Worm (Caenorhabditis elegans) whole organism, L1 larva: ENCODE data around the gene dao-4.

Experiments
- C16A3.4 ChIP-seq: fragments of 150-350 bp; optimal IDR thresholded peaks from 2 replicates; lab custom pipeline; 2014; ENCODE audit warnings: missing biosample characterization, missing genetic modification characterization
- aha-1 ChIP-seq: fragments of 150-350 bp; optimal IDR thresholded peaks from 2 replicates; lab custom pipeline; 2014; ENCODE audit warnings: missing biosample characterization, missing genetic modification characterization
- alr-1 ChIP-seq: fragments of 200-800 bp; sonication (Bioruptor generic); optimal IDR thresholded peaks from 2 replicates; lab custom pipeline; 2018; ENCODE audit warnings: borderline replicate concordance, mild to moderate bottlenecking, missing genetic modification characterization, missing compliant biosample characterization
- aly-2 ChIP-seq: fragments of 150-350 bp; optimal IDR thresholded peaks from 2 replicates; lab custom pipeline; 2014; ENCODE audit warnings: missing biosample characterization, missing genetic modification characterization
- blmp-1 ChIP-seq: fragments of 150-350 bp; optimal IDR thresholded peaks from 2 replicates; lab custom pipeline; 2014; ENCODE audit warnings: missing biosample characterization, missing genetic modification characterization
- ceh-8 ChIP-seq: fragments of 200-800 bp; sonication (Bioruptor generic); optimal IDR thresholded peaks from 2 replicates; lab custom pipeline; 2018; ENCODE audit warnings: mild to moderate bottlenecking, missing genetic modification characterization, moderate library complexity, missing compliant biosample characterization
- ceh-82 ChIP-seq, 3 experiments: fragments of 150-350 bp in 1 of 3; sonication (generic microtip) in 2 of 3; optimal IDR thresholded peaks; 2 replicates each; lab custom pipeline; 2014 to 2017; ENCODE audit warnings: missing biosample characterization in 3 of 3, missing genetic modification characterization in 3 of 3
- ceh-88 ChIP-seq: fragments of 200-800 bp; sonication (Bioruptor generic); IDR thresholded peaks from 2 replicates; pipeline ENCODE4 v1.3.6; 2022; ENCODE audit warnings: missing genetic modification characterization, missing compliant biosample characterization
- ces-1 ChIP-seq: fragments of 150-350 bp; optimal IDR thresholded peaks from 2 replicates; lab custom pipeline; 2014; ENCODE audit warnings: missing biosample characterization, missing genetic modification reagents, missing genetic modification characterization
- dpl-1 ChIP-seq, 3 experiments: fragments of 150-350 bp in 2 of 3; sonication (generic microtip) in 1 of 3; optimal IDR thresholded peaks; 2 replicates each; lab custom pipeline; 2014 to 2017; ENCODE audit warnings: missing biosample characterization in 3 of 3, missing genetic modification characterization in 3 of 3, missing genetic modification reagents in 3 of 3
- dsc-1 ChIP-seq: sonication (generic microtip); optimal IDR thresholded peaks from 2 replicates; lab custom pipeline; 2016; ENCODE audit warnings: mild to moderate bottlenecking, missing genetic modification characterization, missing compliant biosample characterization
- egl-27 ChIP-seq, 2 experiments: fragments of 150-350 bp in 1 of 2; sonication (generic microtip); optimal IDR thresholded peaks; 3 replicates each; lab custom pipeline; 2017 to 2018; ENCODE audit warnings: missing biosample characterization in 2 of 2, missing genetic modification characterization in 2 of 2, missing genetic modification reagents in 2 of 2
- elt-2 ChIP-seq: sonication (generic microtip); optimal IDR thresholded peaks from 2 replicates; lab custom pipeline; 2016; ENCODE audit warnings: missing genetic modification characterization, mild to moderate bottlenecking, inconsistent platforms, missing compliant biosample characterization, missing genetic modification reagents
- elt-3 ChIP-seq, 6 experiments: fragments of 150-350 bp in 1 of 6; sonication (generic microtip); optimal IDR thresholded peaks; 2 replicates each; lab custom pipeline; 2017 to 2018; ENCODE audit warnings: missing biosample characterization in 6 of 6, missing genetic modification characterization in 6 of 6, inconsistent platforms in 1 of 6
- fkh-4 ChIP-seq: sonication (generic microtip); optimal IDR thresholded peaks from 2 replicates; lab custom pipeline; 2016; ENCODE audit warnings: missing compliant biosample characterization, missing genetic modification characterization, borderline replicate concordance
- fkh-8 ChIP-seq: sonication (generic microtip); optimal IDR thresholded peaks from 2 replicates; lab custom pipeline; 2016; ENCODE audit warnings: mild to moderate bottlenecking, missing genetic modification characterization, missing compliant biosample characterization
- fos-1 ChIP-seq: fragments of 150-350 bp; optimal IDR thresholded peaks from 2 replicates; lab custom pipeline; 2014; ENCODE audit warnings: missing biosample characterization, missing genetic modification characterization
- grh-1 ChIP-seq: fragments of 200-800 bp; sonication (Bioruptor generic); IDR thresholded peaks from 2 replicates; pipeline ENCODE4 v1.3.6; 2022; ENCODE audit warnings: missing genetic modification reagents, missing genetic modification characterization, missing compliant biosample characterization
- isw-1 ChIP-seq: fragments of 200-800 bp; sonication (Bioruptor generic); IDR thresholded peaks from 2 replicates; pipeline ENCODE4 v1.3.6; 2022; ENCODE audit warnings: missing genetic modification characterization, missing compliant biosample characterization
- jun-1 ChIP-seq: fragments of 150-350 bp; optimal IDR thresholded peaks from 2 replicates; lab custom pipeline; 2014; ENCODE audit warnings: missing biosample characterization, missing genetic modification reagents, missing genetic modification characterization
- lin-13 ChIP-seq: fragments of 150-350 bp; optimal IDR thresholded peaks from 2 replicates; lab custom pipeline; 2014; ENCODE audit warnings: missing biosample characterization, missing genetic modification reagents, missing genetic modification characterization
- lin-14 ChIP-seq: fragments of 200-800 bp; sonication (Bioruptor generic); optimal IDR thresholded peaks from 2 replicates; lab custom pipeline; 2018; ENCODE audit warnings: mild to moderate bottlenecking, missing genetic modification characterization, moderate library complexity, missing compliant biosample characterization
- lin-35 ChIP-seq, 2 experiments: fragments of 150-350 bp; optimal IDR thresholded peaks; 2 replicates each; lab custom pipeline; 2014; ENCODE audit warnings: missing biosample characterization in 2 of 2, missing genetic modification characterization in 2 of 2, missing genetic modification reagents in 2 of 2
- mab-9 ChIP-seq: fragments of 200-800 bp; sonication (Bioruptor generic); IDR thresholded peaks from 2 replicates; pipeline ENCODE4 v1.3.6; 2022; ENCODE audit warnings: missing genetic modification reagents, missing genetic modification characterization, missing compliant biosample characterization
- mdl-1 ChIP-seq, 2 experiments: fragments of 150-350 bp; optimal IDR thresholded peaks; 2 replicates each; lab custom pipeline; 2014 to 2017; ENCODE audit warnings: missing biosample characterization in 2 of 2, missing genetic modification characterization in 2 of 2, inconsistent platforms in 1 of 2
- mef-2 ChIP-seq: fragments of 150-350 bp; optimal IDR thresholded peaks from 2 replicates; lab custom pipeline; 2014; ENCODE audit warnings: missing biosample characterization, missing genetic modification characterization
- mep-1 ChIP-seq: fragments of 150-350 bp; optimal IDR thresholded peaks from 2 replicates; lab custom pipeline; 2014; ENCODE audit warnings: missing biosample characterization, missing genetic modification characterization
- nhr-19 ChIP-seq: fragments of 200-800 bp; sonication (Bioruptor generic); conservative IDR thresholded peaks from 2 replicates; pipeline ENCODE4 v1.3.6; 2022; ENCODE audit warnings: missing genetic modification characterization, missing compliant biosample characterization
- nhr-20 ChIP-seq: sonication (generic microtip); optimal IDR thresholded peaks from 2 replicates; lab custom pipeline; 2016; ENCODE audit warnings: mild to moderate bottlenecking, missing genetic modification characterization, missing compliant biosample characterization
- nhr-47 ChIP-seq: sonication (generic microtip); optimal IDR thresholded peaks from 2 replicates; lab custom pipeline; 2016; ENCODE audit warnings: mild to moderate bottlenecking, missing genetic modification characterization, moderate library complexity, missing compliant biosample characterization
- nhr-71 ChIP-seq: sonication (generic microtip); optimal IDR thresholded peaks from 2 replicates; lab custom pipeline; 2016; ENCODE audit warnings: mild to moderate bottlenecking, missing genetic modification characterization, moderate library complexity, missing compliant biosample characterization
- nhr-77 ChIP-seq: fragments of 150-350 bp; optimal IDR thresholded peaks from 2 replicates; lab custom pipeline; 2014; ENCODE audit warnings: missing biosample characterization, missing genetic modification characterization
- nhr-84 ChIP-seq: sonication (generic microtip); optimal IDR thresholded peaks from 2 replicates; lab custom pipeline; 2017; ENCODE audit warnings: missing biosample characterization, missing genetic modification characterization
- nhr-85 ChIP-seq: sonication (generic microtip); peaks from one replicate; lab custom pipeline; 2016; ENCODE audit warnings: missing genetic modification characterization, inconsistent platforms, missing compliant biosample characterization
- nhr-90 ChIP-seq: sonication (generic microtip); optimal IDR thresholded peaks from 2 replicates; lab custom pipeline; 2016; ENCODE audit warnings: mild to moderate bottlenecking, missing genetic modification characterization, missing compliant biosample characterization; ENCODE audit not compliant: poor library complexity
- pax-3 ChIP-seq: fragments of 200-800 bp; sonication (Bioruptor generic); optimal IDR thresholded peaks from 2 replicates; lab custom pipeline; 2018; ENCODE audit warnings: mild to moderate bottlenecking, missing genetic modification characterization, moderate library complexity, missing compliant biosample characterization
- pqm-1 ChIP-seq: sonication (generic microtip); optimal IDR thresholded peaks from 3 replicates; lab custom pipeline; 2017; ENCODE audit warnings: missing biosample characterization, missing genetic modification characterization
- skn-1 ChIP-seq: fragments of 150-350 bp; optimal IDR thresholded peaks from 2 replicates; lab custom pipeline; 2014; ENCODE audit warnings: missing biosample characterization, missing genetic modification characterization
- snu-23 ChIP-seq: sonication (generic microtip); optimal IDR thresholded peaks from 2 replicates; lab custom pipeline; 2016; ENCODE audit warnings: missing genetic modification characterization, missing compliant biosample characterization
- sox-4 ChIP-seq: sonication (generic microtip); optimal IDR thresholded peaks from 2 replicates; lab custom pipeline; 2016; ENCODE audit warnings: missing genetic modification characterization, missing compliant biosample characterization
- sptf-1 ChIP-seq: fragments of 150-350 bp; optimal IDR thresholded peaks from 2 replicates; lab custom pipeline; 2014; ENCODE audit warnings: missing biosample characterization, missing genetic modification characterization
- tbx-2 ChIP-seq: sonication (generic microtip); optimal IDR thresholded peaks from 2 replicates; lab custom pipeline; 2016; ENCODE audit warnings: missing genetic modification characterization, missing compliant biosample characterization
- unc-130 ChIP-seq: fragments of 150-350 bp; optimal IDR thresholded peaks from 2 replicates; lab custom pipeline; 2017; ENCODE audit warnings: missing biosample characterization, missing genetic modification characterization, inconsistent platforms
- unc-30 ChIP-seq: sonication (generic microtip); optimal IDR thresholded peaks from 2 replicates; lab custom pipeline; 2017; ENCODE audit warnings: missing biosample characterization, missing genetic modification characterization
- unc-62 ChIP-seq: fragments of 150-350 bp; optimal IDR thresholded peaks from 2 replicates; lab custom pipeline; 2014; ENCODE audit warnings: missing biosample characterization, missing genetic modification reagents, missing genetic modification characterization
- zag-1 ChIP-seq: fragments of 150-350 bp; optimal IDR thresholded peaks from 2 replicates; lab custom pipeline; 2014; ENCODE audit warnings: missing biosample characterization, missing genetic modification characterization
- zip-4 ChIP-seq: fragments of 200-800 bp; sonication (Bioruptor generic); optimal IDR thresholded peaks from 2 replicates; lab custom pipeline; 2018; ENCODE audit warnings: mild to moderate bottlenecking, missing genetic modification characterization, moderate library complexity, missing compliant biosample characterization
- ztf-11 ChIP-seq, 2 experiments: sonication (generic microtip); optimal IDR thresholded peaks; 2 replicates each; lab custom pipeline; 2016 to 2017; ENCODE audit warnings: missing genetic modification characterization in 2 of 2, missing biosample characterization in 1 of 2, missing compliant biosample characterization in 1 of 2
- ztf-4 ChIP-seq: fragments of 150-350 bp; optimal IDR thresholded peaks from 2 replicates; lab custom pipeline; 2014; ENCODE audit warnings: missing biosample characterization, missing genetic modification characterization

The dao-4 gene

ce11 chrX:10047325-10047724 lies 27.8 kb upstream of the dao-4 start, which contains the start of gene ZC374.2:
TSS of gene ZC374.2 (minus strand) at chrX:10047425.
- TF ChIP-seq unc-30 (tag; lab: Kevin White, UChicago) (no peak), aly-2 (tag; lab: Kevin White, UChicago) (no peak), elt-2 (tag; lab: Kevin White, UChicago) (no peak), ztf-11 (tag; optimal IDR thresholded peaks at IDR 0.05; lab: Kevin White, UChicago) (no peak), C16A3.4 (tag; lab: Kevin White, UChicago) (no peak), mdl-1 (tag; optimal IDR thresholded peaks at IDR 0.05; lab: Kevin White, UChicago) (no peak), sox-4 (tag; lab: Kevin White, UChicago) (no peak), alr-1 (tag; lab: Kevin White, UChicago) (no peak), lin-14 (GFP tag; lab: Kevin White, UChicago) (no peak), egl-27 (tag; optimal IDR thresholded peaks at IDR 0.05; lab: Kevin White, UChicago) (no peak), nhr-20 (tag; lab: Kevin White, UChicago) (no peak), ceh-82 (tag; optimal IDR thresholded peaks at IDR 0.05; lab: Kevin White, UChicago) (no peak), unc-62 (GFP tag; lab: Kevin White, UChicago) (no peak), pax-3 (tag; lab: Kevin White, UChicago) (no peak), jun-1 (tag; lab: Kevin White, UChicago) (no peak), ces-1 (GFP tag; lab: Kevin White, UChicago) (no peak), tbx-2 (no peak), ceh-88 (no peak), nhr-77 (tag; lab: Kevin White, UChicago) (no peak)

DNA sequence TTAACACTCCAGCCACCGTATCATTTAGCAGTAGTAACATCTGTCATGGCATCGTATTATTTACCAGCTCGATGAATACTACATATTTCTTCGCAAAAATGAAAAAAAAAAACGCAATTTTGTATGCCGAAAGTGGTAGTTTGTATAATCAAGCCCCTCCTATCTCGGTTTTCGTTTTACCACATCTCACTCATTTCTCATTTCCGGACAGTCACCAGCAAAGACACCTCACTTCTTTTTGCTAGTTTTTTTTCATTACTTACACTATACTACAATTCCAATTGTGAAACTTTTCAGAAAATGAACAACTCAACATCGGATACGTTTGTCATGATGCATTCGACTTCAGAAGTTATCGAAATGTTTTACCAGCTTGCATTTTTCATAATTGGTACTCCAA lies 25.9 kb upstream of the dao-4 start, which contains the start of gene gnrr-3:
gnrr-3 (plus strand) TSS at position 301 of the 400 bp plus-strand sequence.
- TF ChIP-seq elt-3 (tag; optimal IDR thresholded peaks at IDR 0.05; lab: Kevin White, UChicago) (no peak), ztf-4 (tag; lab: Kevin White, UChicago) (no peak), skn-1 (no peak), nhr-85 (tag; lab: Kevin White, UChicago) (no peak), lin-13 (GFP tag; lab: Kevin White, UChicago) (no peak), ceh-8 (no peak), unc-30 (tag; lab: Kevin White, UChicago) (no peak), mef-2 (tag; lab: Kevin White, UChicago) (no peak), zip-4 (GFP tag; lab: Kevin White, UChicago) (no peak), fkh-8 (no peak), dsc-1 (tag; lab: Kevin White, UChicago) (no peak), fkh-4 (tag; lab: Kevin White, UChicago) (no peak)

DNA sequence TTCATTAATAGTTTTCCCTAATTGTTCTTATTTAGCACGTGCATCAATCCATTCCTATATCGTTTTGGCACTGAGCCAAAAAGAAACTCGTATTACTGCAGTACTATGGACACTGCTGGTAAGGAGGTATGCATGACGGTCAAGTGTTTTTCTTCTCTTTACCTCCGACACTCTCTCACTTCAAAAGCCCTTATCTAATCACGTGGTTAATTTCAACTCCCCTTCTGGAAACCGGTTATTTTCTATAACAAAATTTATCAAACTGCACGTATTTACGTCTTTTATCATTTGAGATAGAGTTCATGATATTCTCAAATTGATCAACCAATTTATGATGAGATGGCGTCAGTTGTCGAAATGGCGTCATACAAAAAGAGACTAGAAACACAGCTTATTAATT lies 23.5 kb upstream of the dao-4 start:
- TF ChIP-seq lin-35 (GFP tag; optimal IDR thresholded peaks at IDR 0.05; lab: Kevin White, UChicago) = peak in 1 of 2 experiments; percentile 66
- no peak for TF ChIP-seq unc-130
- no peak for TF ChIP-seq mab-9 (GFP tag; lab: Robert Waterston, UW)
- no peak for TF ChIP-seq jun-1 (tag; lab: Kevin White, UChicago)
- peak; percentile 78 for TF ChIP-seq nhr-90 (tag; lab: Kevin White, UChicago)
- TF ChIP-seq snu-23 = peak; percentile 54
- peak; percentile 33 for TF ChIP-seq nhr-47 (tag; lab: Kevin White, UChicago)
- TF ChIP-seq mef-2 (tag; lab: Kevin White, UChicago) = no peak
- TF ChIP-seq ces-1 (GFP tag; lab: Kevin White, UChicago) = no peak
- TF ChIP-seq fos-1 (tag; lab: Kevin White, UChicago) = no peak
- TF ChIP-seq dpl-1 (GFP tag; optimal IDR thresholded peaks at IDR 0.05; lab: Kevin White, UChicago) = no peak
- no peak for TF ChIP-seq pqm-1
- peak; percentile 92 for TF ChIP-seq grh-1 (GFP tag; lab: Robert Waterston, UW)
- TF ChIP-seq isw-1 = no peak
- no peak for TF ChIP-seq lin-13 (GFP tag; lab: Kevin White, UChicago)
- no peak for TF ChIP-seq aha-1
- TF ChIP-seq mdl-1 (tag; optimal IDR thresholded peaks at IDR 0.05; lab: Kevin White, UChicago) = peak in 1 of 2 experiments; percentile 70
- TF ChIP-seq ztf-4 (tag; lab: Kevin White, UChicago) = peak; percentile 12
- TF ChIP-seq blmp-1 (tag; lab: Kevin White, UChicago) = peak; percentile 28
- no peak for TF ChIP-seq zag-1 (tag; lab: Kevin White, UChicago)
- TF ChIP-seq sptf-1 (tag; lab: Kevin White, UChicago) = no peak
- peak; percentile 77 for TF ChIP-seq nhr-71
- TF ChIP-seq ztf-11 (tag; optimal IDR thresholded peaks at IDR 0.05; lab: Kevin White, UChicago) = no peak
- TF ChIP-seq fkh-8 = no peak
- TF ChIP-seq nhr-84 (tag; lab: Kevin White, UChicago) = no peak
- TF ChIP-seq mep-1 (tag; lab: Kevin White, UChicago) = peak; percentile 17
- TF ChIP-seq nhr-19 (GFP tag; lab: Robert Waterston, UW) = peak; percentile 64
